Worm (Caenorhabditis elegans) whole organism, L1 larva: ENCODE results near the gene aman-1.

Source experiments
- C04F5.9 ChIP-seq: sonication (generic microtip); optimal IDR thresholded peaks from 2 replicates; lab custom pipeline; 2016; ENCODE audit warnings: missing genetic modification characterization, missing compliant biosample characterization
- F16B12.6 ChIP-seq: fragments of 150-350 bp; optimal IDR thresholded peaks from 2 replicates; lab custom pipeline; 2014; ENCODE audit warnings: missing biosample characterization, missing genetic modification characterization
- aha-1 ChIP-seq: fragments of 150-350 bp; optimal IDR thresholded peaks from 2 replicates; lab custom pipeline; 2014; ENCODE audit warnings: missing biosample characterization, missing genetic modification characterization
- aly-2 ChIP-seq: fragments of 150-350 bp; optimal IDR thresholded peaks from 2 replicates; lab custom pipeline; 2014; ENCODE audit warnings: missing biosample characterization, missing genetic modification characterization
- blmp-1 ChIP-seq: fragments of 150-350 bp; optimal IDR thresholded peaks from 2 replicates; lab custom pipeline; 2014; ENCODE audit warnings: missing biosample characterization, missing genetic modification characterization
- ceh-63 ChIP-seq: fragments of 200-800 bp; sonication (Bioruptor generic); optimal IDR thresholded peaks from 2 replicates; lab custom pipeline; 2018; ENCODE audit warnings: mild to moderate bottlenecking, missing genetic modification characterization, missing compliant biosample characterization
- ceh-82 ChIP-seq, 3 experiments: fragments of 150-350 bp in 1 of 3; sonication (generic microtip) in 2 of 3; optimal IDR thresholded peaks; 2 replicates each; lab custom pipeline; 2014 to 2017; ENCODE audit warnings: missing biosample characterization in 3 of 3, missing genetic modification characterization in 3 of 3
- ceh-88 ChIP-seq: fragments of 200-800 bp; sonication (Bioruptor generic); IDR thresholded peaks from 2 replicates; pipeline ENCODE4 v1.3.6; 2022; ENCODE audit warnings: missing genetic modification characterization, missing compliant biosample characterization
- ces-1 ChIP-seq: fragments of 150-350 bp; optimal IDR thresholded peaks from 2 replicates; lab custom pipeline; 2014; ENCODE audit warnings: missing biosample characterization, missing genetic modification reagents, missing genetic modification characterization
- dpl-1 ChIP-seq, 3 experiments: fragments of 150-350 bp in 2 of 3; sonication (generic microtip) in 1 of 3; optimal IDR thresholded peaks; 2 replicates each; lab custom pipeline; 2014 to 2017; ENCODE audit warnings: missing biosample characterization in 3 of 3, missing genetic modification characterization in 3 of 3, missing genetic modification reagents in 3 of 3
- dsc-1 ChIP-seq: sonication (generic microtip); optimal IDR thresholded peaks from 2 replicates; lab custom pipeline; 2016; ENCODE audit warnings: mild to moderate bottlenecking, missing genetic modification characterization, missing compliant biosample characterization
- efl-1 ChIP-seq, 4 experiments: fragments of 150-350 bp; optimal IDR thresholded peaks in 3 of 4; peaks in 1 of 4; 1 replicate in 1 of 4; 2 replicates in 3 of 4; lab custom pipeline; 2014; ENCODE audit warnings: missing biosample characterization in 2 of 4, missing genetic modification characterization in 2 of 4, missing genetic modification reagents in 2 of 4
- efl-3 ChIP-seq: fragments of 200-800 bp; sonication (Bioruptor generic); optimal IDR thresholded peaks from 2 replicates; lab custom pipeline; 2018; ENCODE audit warnings: mild to moderate bottlenecking, missing genetic modification characterization, missing compliant biosample characterization
- egl-13 ChIP-seq: sonication (generic microtip); optimal IDR thresholded peaks from 2 replicates; lab custom pipeline; 2016; ENCODE audit warnings: missing genotype, missing genetic modification reagents, missing genetic modification characterization, missing compliant biosample characterization
- elt-2 ChIP-seq: sonication (generic microtip); optimal IDR thresholded peaks from 2 replicates; lab custom pipeline; 2016; ENCODE audit warnings: missing genetic modification characterization, mild to moderate bottlenecking, inconsistent platforms, missing compliant biosample characterization, missing genetic modification reagents
- elt-3 ChIP-seq, 6 experiments: fragments of 150-350 bp in 1 of 6; sonication (generic microtip); optimal IDR thresholded peaks; 2 replicates each; lab custom pipeline; 2017 to 2018; ENCODE audit warnings: missing biosample characterization in 6 of 6, missing genetic modification characterization in 6 of 6, inconsistent platforms in 1 of 6
- fkh-10 ChIP-seq: sonication (generic microtip); optimal IDR thresholded peaks from 2 replicates; lab custom pipeline; 2017; ENCODE audit warnings: missing biosample characterization, missing genetic modification reagents, missing genetic modification characterization
- fos-1 ChIP-seq: fragments of 150-350 bp; optimal IDR thresholded peaks from 2 replicates; lab custom pipeline; 2014; ENCODE audit warnings: missing biosample characterization, missing genetic modification characterization
- hlh-17 ChIP-seq: fragments of 200-800 bp; sonication (Bioruptor generic); optimal IDR thresholded peaks from 2 replicates; lab custom pipeline; 2018; ENCODE audit warnings: missing genetic modification characterization, mild to moderate bottlenecking, missing compliant biosample characterization, moderate library complexity, borderline replicate concordance
- hlh-4 ChIP-seq: sonication (generic microtip); optimal IDR thresholded peaks from 2 replicates; lab custom pipeline; 2016; ENCODE audit warnings: mild to moderate bottlenecking, missing genetic modification characterization, missing compliant biosample characterization
- irx-1 ChIP-seq: sonication (generic microtip); optimal IDR thresholded peaks from 2 replicates; lab custom pipeline; 2016; ENCODE audit warnings: missing genetic modification characterization, missing compliant biosample characterization
- jun-1 ChIP-seq: fragments of 150-350 bp; optimal IDR thresholded peaks from 2 replicates; lab custom pipeline; 2014; ENCODE audit warnings: missing biosample characterization, missing genetic modification reagents, missing genetic modification characterization
- lin-13 ChIP-seq: fragments of 150-350 bp; optimal IDR thresholded peaks from 2 replicates; lab custom pipeline; 2014; ENCODE audit warnings: missing biosample characterization, missing genetic modification reagents, missing genetic modification characterization
- lin-14 ChIP-seq: fragments of 200-800 bp; sonication (Bioruptor generic); optimal IDR thresholded peaks from 2 replicates; lab custom pipeline; 2018; ENCODE audit warnings: mild to moderate bottlenecking, missing genetic modification characterization, moderate library complexity, missing compliant biosample characterization
- lin-15B ChIP-seq: fragments of 150-350 bp; sonication (generic microtip); optimal IDR thresholded peaks from 3 replicates; lab custom pipeline; 2014; ENCODE audit warnings: missing biosample characterization, missing genetic modification characterization
- lin-35 ChIP-seq, 2 experiments: fragments of 150-350 bp; optimal IDR thresholded peaks; 2 replicates each; lab custom pipeline; 2014; ENCODE audit warnings: missing biosample characterization in 2 of 2, missing genetic modification characterization in 2 of 2, missing genetic modification reagents in 2 of 2
- lin-39 ChIP-seq: fragments of 150-350 bp; optimal IDR thresholded peaks from 2 replicates; lab custom pipeline; 2014; ENCODE audit warnings: missing biosample characterization, missing genetic modification reagents, missing genetic modification characterization
- lir-3 ChIP-seq: sonication (generic microtip); optimal IDR thresholded peaks from 2 replicates; lab custom pipeline; 2016; ENCODE audit warnings: mild to moderate bottlenecking, missing genetic modification characterization, moderate library complexity, missing compliant biosample characterization; ENCODE audit not compliant: poor library complexity
- lsy-2 ChIP-seq, 2 experiments: fragments of 150-350 bp; optimal IDR thresholded peaks; 2 replicates each; lab custom pipeline; 2014; ENCODE audit warnings: missing biosample characterization in 2 of 2, missing genetic modification characterization in 2 of 2
- mdl-1 ChIP-seq, 2 experiments: fragments of 150-350 bp; optimal IDR thresholded peaks; 2 replicates each; lab custom pipeline; 2014 to 2017; ENCODE audit warnings: missing biosample characterization in 2 of 2, missing genetic modification characterization in 2 of 2, inconsistent platforms in 1 of 2
- mef-2 ChIP-seq: fragments of 150-350 bp; optimal IDR thresholded peaks from 2 replicates; lab custom pipeline; 2014; ENCODE audit warnings: missing biosample characterization, missing genetic modification characterization
- mep-1 ChIP-seq: fragments of 150-350 bp; optimal IDR thresholded peaks from 2 replicates; lab custom pipeline; 2014; ENCODE audit warnings: missing biosample characterization, missing genetic modification characterization
- nhr-12 ChIP-seq: sonication (generic microtip); optimal IDR thresholded peaks from 2 replicates; lab custom pipeline; 2017; ENCODE audit warnings: missing biosample characterization, missing genetic modification characterization
- nhr-19 ChIP-seq: fragments of 200-800 bp; sonication (Bioruptor generic); conservative IDR thresholded peaks from 2 replicates; pipeline ENCODE4 v1.3.6; 2022; ENCODE audit warnings: missing genetic modification characterization, missing compliant biosample characterization
- nhr-20 ChIP-seq: sonication (generic microtip); optimal IDR thresholded peaks from 2 replicates; lab custom pipeline; 2016; ENCODE audit warnings: mild to moderate bottlenecking, missing genetic modification characterization, missing compliant biosample characterization
- nhr-237 ChIP-seq: fragments of 150-350 bp; optimal IDR thresholded peaks from 2 replicates; lab custom pipeline; 2014; ENCODE audit warnings: missing biosample characterization, missing genetic modification characterization
- nhr-47 ChIP-seq: sonication (generic microtip); optimal IDR thresholded peaks from 2 replicates; lab custom pipeline; 2016; ENCODE audit warnings: mild to moderate bottlenecking, missing genetic modification characterization, moderate library complexity, missing compliant biosample characterization
- nhr-71 ChIP-seq: sonication (generic microtip); optimal IDR thresholded peaks from 2 replicates; lab custom pipeline; 2016; ENCODE audit warnings: mild to moderate bottlenecking, missing genetic modification characterization, moderate library complexity, missing compliant biosample characterization
- nhr-77 ChIP-seq: fragments of 150-350 bp; optimal IDR thresholded peaks from 2 replicates; lab custom pipeline; 2014; ENCODE audit warnings: missing biosample characterization, missing genetic modification characterization
- nhr-85 ChIP-seq: sonication (generic microtip); peaks from one replicate; lab custom pipeline; 2016; ENCODE audit warnings: missing genetic modification characterization, inconsistent platforms, missing compliant biosample characterization
- nhr-90 ChIP-seq: sonication (generic microtip); optimal IDR thresholded peaks from 2 replicates; lab custom pipeline; 2016; ENCODE audit warnings: mild to moderate bottlenecking, missing genetic modification characterization, missing compliant biosample characterization; ENCODE audit not compliant: poor library complexity
- pqm-1 ChIP-seq: sonication (generic microtip); optimal IDR thresholded peaks from 3 replicates; lab custom pipeline; 2017; ENCODE audit warnings: missing biosample characterization, missing genetic modification characterization
- skn-1 ChIP-seq: fragments of 150-350 bp; optimal IDR thresholded peaks from 2 replicates; lab custom pipeline; 2014; ENCODE audit warnings: missing biosample characterization, missing genetic modification characterization
- snpc-4 ChIP-seq: fragments of 150-350 bp; optimal IDR thresholded peaks from 2 replicates; lab custom pipeline; 2014; ENCODE audit warnings: missing biosample characterization, missing genetic modification characterization
- snu-23 ChIP-seq: sonication (generic microtip); optimal IDR thresholded peaks from 2 replicates; lab custom pipeline; 2016; ENCODE audit warnings: missing genetic modification characterization, missing compliant biosample characterization
- sox-4 ChIP-seq: sonication (generic microtip); optimal IDR thresholded peaks from 2 replicates; lab custom pipeline; 2016; ENCODE audit warnings: missing genetic modification characterization, missing compliant biosample characterization
- sptf-1 ChIP-seq: fragments of 150-350 bp; optimal IDR thresholded peaks from 2 replicates; lab custom pipeline; 2014; ENCODE audit warnings: missing biosample characterization, missing genetic modification characterization
- sup-37 ChIP-seq: fragments of 200-800 bp; sonication (Bioruptor generic); optimal IDR thresholded peaks from 2 replicates; lab custom pipeline; 2018; ENCODE audit warnings: mild to moderate bottlenecking, missing genetic modification characterization, missing compliant biosample characterization
- swsn-7 ChIP-seq: sonication (generic microtip); optimal IDR thresholded peaks from 2 replicates; lab custom pipeline; 2016; ENCODE audit warnings: missing genetic modification characterization, missing compliant biosample characterization
- unc-62 ChIP-seq: fragments of 150-350 bp; optimal IDR thresholded peaks from 2 replicates; lab custom pipeline; 2014; ENCODE audit warnings: missing biosample characterization, missing genetic modification reagents, missing genetic modification characterization
- unc-86 ChIP-seq: sonication (generic microtip); optimal IDR thresholded peaks from 2 replicates; lab custom pipeline; 2016; ENCODE audit warnings: missing genetic modification characterization, missing compliant biosample characterization
- unc-98 ChIP-seq: fragments of 200-800 bp; sonication (Bioruptor generic); IDR thresholded peaks from 2 replicates; pipeline ENCODE4 v1.3.6; 2022; ENCODE audit warnings: missing genetic modification characterization, missing compliant biosample characterization
- ztf-4 ChIP-seq: fragments of 150-350 bp; optimal IDR thresholded peaks from 2 replicates; lab custom pipeline; 2014; ENCODE audit warnings: missing biosample characterization, missing genetic modification characterization

The aman-1 gene

ce11 chrX:4706755-4707226 lies 26.1 kb upstream of the aman-1 start, which contains the start of gene dhhc-10:
dhhc-10 (plus strand) TSS chrX:4707176.
- TF ChIP-seq nhr-237 (tag; lab: Kevin White, UChicago) (no peak), dsc-1 (tag; lab: Kevin White, UChicago) (peak; percentile 22), elt-3 (tag; optimal IDR thresholded peaks at IDR 0.05; lab: Kevin White, UChicago) (no peak), fos-1 (tag; lab: Kevin White, UChicago) (no peak), nhr-20 (tag; lab: Kevin White, UChicago) (peak; percentile 53), mdl-1 (tag; optimal IDR thresholded peaks at IDR 0.05; lab: Kevin White, UChicago) (peak in 1 of 2 experiments; percentile 34), mep-1 (tag; lab: Kevin White, UChicago) (peak; percentile 65), blmp-1 (tag; lab: Kevin White, UChicago) (peak; percentile 6), dpl-1 (GFP tag; optimal IDR thresholded peaks at IDR 0.05; lab: Kevin White, UChicago) (peak in 2 of 3 experiments; percentile 27 to 28), swsn-7 (tag; lab: Kevin White, UChicago) (peak; percentile 61), F16B12.6 (tag; lab: Kevin White, UChicago) (peak; percentile 90), pqm-1 (tag; lab: Kevin White, UChicago) (peak; percentile 8), sox-4 (tag; lab: Kevin White, UChicago) (no peak), mef-2 (tag; lab: Kevin White, UChicago) (no peak), sptf-1 (tag; lab: Kevin White, UChicago) (no peak), unc-62 (GFP tag; lab: Kevin White, UChicago) (no peak), nhr-12 (no peak), ceh-82 (tag; optimal IDR thresholded peaks at IDR 0.05; lab: Kevin White, UChicago) (peak in 1 of 3 experiments; percentile 40), nhr-85 (tag; lab: Kevin White, UChicago) (no peak), ceh-88 (GFP tag; lab: Robert Waterston, UW) (no peak), snpc-4 (no peak), unc-98 (no peak), nhr-90 (tag; lab: Kevin White, UChicago) (no peak), efl-3 (GFP tag; lab: Kevin White, UChicago) (no peak), hlh-4 (tag; lab: Kevin White, UChicago) (no peak), hlh-17 (GFP tag; lab: Kevin White, UChicago) (no peak), egl-13 (tag; lab: Kevin White, UChicago) (no peak), lin-35 (GFP tag; optimal IDR thresholded peaks at IDR 0.05; lab: Kevin White, UChicago) (peak; percentile 21 to 60), unc-86 (tag; lab: Kevin White, UChicago) (peak; percentile 44), nhr-77 (peak; percentile 7), ceh-63 (no peak), nhr-19 (GFP tag; lab: Robert Waterston, UW) (0 out of 2 replicates have a peak, but pooled peaks have one; percentile 20), irx-1 (peak; percentile 36), fkh-10 (no peak), lin-13 (GFP tag; lab: Kevin White, UChicago) (no peak), aha-1 (tag; lab: Kevin White, UChicago) (no peak), nhr-47 (tag; lab: Kevin White, UChicago) (peak; percentile 53), C04F5.9 (tag; lab: Kevin White, UChicago) (no peak), lin-14 (GFP tag; lab: Kevin White, UChicago) (peak; percentile 77), lin-15B (tag; lab: Kevin White, UChicago) (no peak), ces-1 (GFP tag; lab: Kevin White, UChicago) (no peak), elt-2 (tag; lab: Kevin White, UChicago) (peak; percentile 91), jun-1 (tag; lab: Kevin White, UChicago) (peak; percentile 52), skn-1 (no peak), snu-23 (peak; percentile 53), aly-2 (tag; lab: Kevin White, UChicago) (no peak), sup-37 (GFP tag; lab: Kevin White, UChicago) (no peak), efl-1 (optimal IDR thresholded peaks at IDR 0.05; lab: Kevin White, UChicago) (peak; percentile 28), efl-1 (GFP tag; optimal IDR thresholded peaks at IDR 0.05 in 1 of 2; lab: Kevin White, UChicago) (peak; percentile 19 to 83), lir-3 (tag; lab: Kevin White, UChicago) (no peak), nhr-71 (tag; lab: Kevin White, UChicago) (peak; percentile 68), lin-39 (tag; lab: Kevin White, UChicago) (no peak), lsy-2 (tag; optimal IDR thresholded peaks at IDR 0.05; lab: Kevin White, UChicago) (peak; percentile 50 to 73), ztf-4 (no peak)
